Fruit fly (Drosophila melanogaster) whole organism, wandering third instar larva: ENCODE data around the gene Pebp1.
A peak's percentile ranks its signal among the peaks of the same experiment; 100 is the strongest.

Experiments
- Abd-B ChIP-seq: fragments of >200 bp; optimal IDR thresholded peaks from 2 replicates; lab custom pipeline; 2017; ENCODE audit warnings: missing biosample characterization, missing genetic modification characterization
- CG32264 ChIP-seq: fragments of 200-800 bp; sonication (Bioruptor generic); optimal IDR thresholded peaks from 2 replicates; lab custom pipeline; 2016; ENCODE audit warnings: missing biosample characterization, missing genetic modification characterization
- CG9705 ChIP-seq: fragments of 200-800 bp; sonication (Bioruptor generic); optimal IDR thresholded peaks from 2 replicates; lab custom pipeline; 2018; ENCODE audit warnings: missing biosample characterization, mild to moderate bottlenecking, missing genetic modification characterization
- Dfd ChIP-seq: fragments of >200 bp; optimal IDR thresholded peaks from 2 replicates; lab custom pipeline; 2017; ENCODE audit warnings: missing biosample characterization, missing genetic modification characterization
- Dif ChIP-seq: fragments of 200-275, 200-300 bp; sonication (Bioruptor generic); optimal IDR thresholded peaks from 2 replicates; lab custom pipeline; 2018; ENCODE audit warnings: missing biosample characterization, missing genetic modification characterization; ENCODE audit not compliant: partially characterized antibody
- GATAd ChIP-seq: sonication (Bioruptor generic); optimal IDR thresholded peaks from 2 replicates; lab custom pipeline; 2016; ENCODE audit warnings: missing biosample characterization, missing genetic modification characterization
- HLH106 ChIP-seq: fragments of 200-800 bp; optimal IDR thresholded peaks from 3 replicates; lab custom pipeline; 2019; ENCODE audit warnings: missing biosample characterization, mild to moderate bottlenecking, missing genetic modification characterization, moderate library complexity
- Hnf4 ChIP-seq: fragments of 200-800 bp; sonication (Bioruptor generic); optimal IDR thresholded peaks from 2 replicates; lab custom pipeline; 2016; ENCODE audit warnings: missing biosample characterization, mild to moderate bottlenecking, missing genetic modification characterization
- Hr78 ChIP-seq: fragments of >200 bp; optimal IDR thresholded peaks from 2 replicates; lab custom pipeline; 2017; ENCODE audit warnings: missing biosample characterization, missing genetic modification characterization
- Hr83 ChIP-seq: fragments of 200-300 bp; sonication (Bioruptor generic); optimal IDR thresholded peaks from 2 replicates; lab custom pipeline; 2016; ENCODE audit warnings: missing biosample characterization, mild to moderate bottlenecking, missing genetic modification characterization, moderate library complexity; ENCODE audit not compliant: poor library complexity, severe bottlenecking
- Jra ChIP-seq: sonication (Bioruptor generic); optimal IDR thresholded peaks from 2 replicates; lab custom pipeline; 2016; ENCODE audit warnings: missing biosample characterization, missing genetic modification characterization
- Mio ChIP-seq: sonication (Bioruptor generic); optimal IDR thresholded peaks from 2 replicates; lab custom pipeline; 2016; ENCODE audit warnings: missing biosample characterization, missing genetic modification characterization
- Myc ChIP-seq: fragments of >200 bp; optimal IDR thresholded peaks from 2 replicates; lab custom pipeline; 2017
- N ChIP-seq: fragments of >200 bp; optimal IDR thresholded peaks from 2 replicates; lab custom pipeline; 2018; ENCODE audit warnings: missing biosample characterization, missing external identifiers, missing genetic modification characterization
- OdsH ChIP-seq: fragments of 200-800 bp; sonication (Bioruptor generic); optimal IDR thresholded peaks from 2 replicates; lab custom pipeline; 2016; ENCODE audit warnings: missing biosample characterization, mild to moderate bottlenecking, missing genetic modification characterization
- Rel ChIP-seq, 2 experiments: fragments of 200-800 bp; sonication (Bioruptor generic) in 1 of 2; optimal IDR thresholded peaks; 2 replicates in 1 of 2; 3 replicates in 1 of 2; lab custom pipeline; 2016 to 2019; ENCODE audit warnings: mild to moderate bottlenecking in 2 of 2, missing biosample characterization in 2 of 2, missing genetic modification characterization in 2 of 2, moderate library complexity in 1 of 2
- Sp1 ChIP-seq: fragments of 200-800 bp; sonication (Bioruptor generic); optimal IDR thresholded peaks from 3 replicates; lab custom pipeline; 2019; ENCODE audit warnings: missing biosample characterization, mild to moderate bottlenecking, missing genetic modification characterization, moderate library complexity
- Vsx2 ChIP-seq: fragments of 200-300, 225-300 bp; sonication (Bioruptor generic); optimal IDR thresholded peaks from 2 replicates; lab custom pipeline; 2018; ENCODE audit warnings: missing biosample characterization, missing genetic modification characterization; ENCODE audit not compliant: partially characterized antibody
- br ChIP-seq: fragments of 200-800 bp; sonication (Bioruptor generic); optimal IDR thresholded peaks from 2 replicates; lab custom pipeline; 2016; ENCODE audit warnings: missing biosample characterization, missing genetic modification characterization
- dmrt93B ChIP-seq: fragments of 200-800 bp; sonication (Bioruptor generic); optimal IDR thresholded peaks from 2 replicates; lab custom pipeline; 2018; ENCODE audit warnings: missing biosample characterization, mild to moderate bottlenecking, missing genetic modification characterization
- ey ChIP-seq: fragments of 200-800 bp; sonication (Bioruptor generic); optimal IDR thresholded peaks from 2 replicates; lab custom pipeline; 2016; ENCODE audit warnings: missing biosample characterization, missing genetic modification characterization
- foxo ChIP-seq, 2 experiments: fragments of 200-800 bp; sonication (Bioruptor generic); optimal IDR thresholded peaks; 2 replicates in 1 of 2; 3 replicates in 1 of 2; lab custom pipeline; 2016 to 2017; ENCODE audit warnings: missing biosample characterization in 2 of 2, missing genetic modification characterization in 2 of 2
- fru ChIP-seq: fragments of 200-800 bp; sonication (Bioruptor generic); optimal IDR thresholded peaks from 3 replicates; lab custom pipeline; 2016; ENCODE audit warnings: missing biosample characterization, mild to moderate bottlenecking, missing genetic modification characterization
- h ChIP-seq: fragments of 200-800 bp; sonication (Bioruptor generic); optimal IDR thresholded peaks from 3 replicates; lab custom pipeline; 2016; ENCODE audit warnings: missing biosample characterization, mild to moderate bottlenecking, missing genetic modification characterization
- jim ChIP-seq: fragments of 175-275, 200-325 bp; sonication (Bioruptor generic); optimal IDR thresholded peaks from 2 replicates; lab custom pipeline; 2016; ENCODE audit warnings: missing biosample characterization, mild to moderate bottlenecking, missing genetic modification characterization
- lola ChIP-seq: fragments of >200 bp; optimal IDR thresholded peaks from 2 replicates; lab custom pipeline; 2017; ENCODE audit warnings: missing biosample characterization, missing genetic modification characterization
- pan ChIP-seq: fragments of >200 bp; optimal IDR thresholded peaks from 2 replicates; lab custom pipeline; 2017
- psq ChIP-seq: fragments of 200-800 bp; sonication (Bioruptor generic); optimal IDR thresholded peaks from 3 replicates; lab custom pipeline; 2017; ENCODE audit warnings: missing biosample characterization, mild to moderate bottlenecking, missing genetic modification characterization, moderate library complexity
- rgr ChIP-seq: fragments of 200-800 bp; sonication (Bioruptor generic); optimal IDR thresholded peaks from 3 replicates; lab custom pipeline; 2016; ENCODE audit warnings: missing biosample characterization, mild to moderate bottlenecking, missing genetic modification characterization
- sage ChIP-seq: fragments of 200-800 bp; sonication (Bioruptor generic); optimal IDR thresholded peaks from 2 replicates; lab custom pipeline; 2016; ENCODE audit warnings: missing biosample characterization, mild to moderate bottlenecking, missing genetic modification characterization
- sv ChIP-seq: fragments of 200-800 bp; sonication (Bioruptor generic); optimal IDR thresholded peaks from 3 replicates; lab custom pipeline; 2016; ENCODE audit warnings: missing biosample characterization, missing genetic modification characterization
- tai ChIP-seq: sonication (Bioruptor generic); optimal IDR thresholded peaks from 2 replicates; lab custom pipeline; 2016; ENCODE audit warnings: missing biosample characterization, missing genetic modification characterization
- woc ChIP-seq: sonication (Bioruptor generic); optimal IDR thresholded peaks from 2 replicates; lab custom pipeline; 2016; ENCODE audit warnings: missing biosample characterization, mild to moderate bottlenecking, missing genetic modification characterization

Gene Pebp1

dm6 chr3R:22465984-22466530, at the start of gene Pebp1:
Pebp1 (plus strand) TSS chr3R:22466034.
- TF ChIP-seq pan (no peak), Myc (lab: Kevin White, UChicago) (no peak)

dm6 chr3R:22420911-22421310, 44.9 kb upstream of the Pebp1 start, which contains the start of the genes Nop56 and mats:
Nop56 (minus strand) TSS chr3R:22421068.
mats (plus strand) TSS chr3R:22421161.
- TF ChIP-seq OdsH (GFP tag; lab: Kevin White, UChicago) (no peak), N (GFP tag; lab: Kevin White, UChicago) (no peak), Myc (lab: Kevin White, UChicago) (peak; percentile 79), fru (GFP tag; lab: Kevin White, UChicago) (no peak), CG9705 (GFP tag; lab: Kevin White, UChicago) (no peak), Jra (GFP tag; lab: Kevin White, UChicago) (no peak), Hnf4 (GFP tag; lab: Kevin White, UChicago) (no peak), Dif (peak; percentile 15), Abd-B (GFP tag; lab: Kevin White, UChicago) (no peak), woc (GFP tag; lab: Kevin White, UChicago) (no peak), Rel (GFP tag; optimal IDR thresholded peaks at IDR 0.05; lab: Kevin White, UChicago) (no peak), Rel (tag; optimal IDR thresholded peaks at IDR 0.05; lab: Kevin White, UChicago) (peak; percentile 42), jim (no peak), dmrt93B (GFP tag; lab: Kevin White, UChicago) (no peak), Hr83 (GFP tag; lab: Kevin White, UChicago) (no peak), sage (GFP tag; lab: Kevin White, UChicago) (peak; percentile 31), CG32264 (GFP tag; lab: Kevin White, UChicago) (no peak), HLH106 (no peak), Vsx2 (GFP tag; lab: Kevin White, UChicago) (peak; percentile 55), Hr78 (GFP tag; lab: Kevin White, UChicago) (no peak), Mio (GFP tag; lab: Kevin White, UChicago) (no peak), lola (no peak), sv (no peak), Sp1 (GFP tag; lab: Kevin White, UChicago) (peak; percentile 7), foxo (GFP tag; optimal IDR thresholded peaks at IDR 0.05; lab: Kevin White, UChicago) (no peak), ey (GFP tag; lab: Kevin White, UChicago) (no peak), br (GFP tag; lab: Kevin White, UChicago) (peak; percentile 22), rgr (peak; percentile 55), h (GFP tag; lab: Kevin White, UChicago) (peak; percentile 51), psq (GFP tag; lab: Kevin White, UChicago) (no peak)

dm6 chr3R:22421618-22422017, 44.2 kb upstream of the Pebp1 start:
- TF ChIP-seq HLH106, result peak; percentile 84
- TF ChIP-seq GATAd (GFP tag; lab: Kevin White, UChicago), result no peak
- peak; percentile 67 for TF ChIP-seq woc (GFP tag; lab: Kevin White, UChicago)
- peak; percentile 44 for TF ChIP-seq Hr83 (GFP tag; lab: Kevin White, UChicago)
- no peak for TF ChIP-seq Rel (GFP tag; optimal IDR thresholded peaks at IDR 0.05; lab: Kevin White, UChicago)
- peak; percentile 47 for TF ChIP-seq Rel (tag; optimal IDR thresholded peaks at IDR 0.05; lab: Kevin White, UChicago)
- no peak for TF ChIP-seq Dfd (GFP tag; lab: Kevin White, UChicago)
- peak; percentile 70 for TF ChIP-seq psq (GFP tag; lab: Kevin White, UChicago)
- TF ChIP-seq ey (GFP tag; lab: Kevin White, UChicago), result peak; percentile 82
- peak; percentile 29 for TF ChIP-seq sv
- TF ChIP-seq sage (GFP tag; lab: Kevin White, UChicago), result peak; percentile 35
- peak; percentile 70 for TF ChIP-seq Sp1 (GFP tag; lab: Kevin White, UChicago)
- peak; percentile 76 for TF ChIP-seq br (GFP tag; lab: Kevin White, UChicago)
- TF ChIP-seq CG9705 (GFP tag; lab: Kevin White, UChicago), result peak; percentile 10
- TF ChIP-seq tai, result no peak
- TF ChIP-seq N (GFP tag; lab: Kevin White, UChicago), result no peak
- no peak for TF ChIP-seq Myc (lab: Kevin White, UChicago)
- TF ChIP-seq lola, result no peak
- TF ChIP-seq CG32264 (GFP tag; lab: Kevin White, UChicago), result peak; percentile 81
- TF ChIP-seq h (GFP tag; lab: Kevin White, UChicago), result peak; percentile 85
- peak; percentile 44 to 86 for TF ChIP-seq foxo (GFP tag; optimal IDR thresholded peaks at IDR 0.05; lab: Kevin White, UChicago)
- TF ChIP-seq fru (GFP tag; lab: Kevin White, UChicago), result peak; percentile 85
- no peak for TF ChIP-seq Mio (GFP tag; lab: Kevin White, UChicago)
- TF ChIP-seq OdsH (GFP tag; lab: Kevin White, UChicago), result peak; percentile 79
- peak; percentile 83 for TF ChIP-seq rgr
